Fruit fly (Drosophila melanogaster): ENCODE measurements around the gene Sgs7.

Gene Sgs7

DNA sequence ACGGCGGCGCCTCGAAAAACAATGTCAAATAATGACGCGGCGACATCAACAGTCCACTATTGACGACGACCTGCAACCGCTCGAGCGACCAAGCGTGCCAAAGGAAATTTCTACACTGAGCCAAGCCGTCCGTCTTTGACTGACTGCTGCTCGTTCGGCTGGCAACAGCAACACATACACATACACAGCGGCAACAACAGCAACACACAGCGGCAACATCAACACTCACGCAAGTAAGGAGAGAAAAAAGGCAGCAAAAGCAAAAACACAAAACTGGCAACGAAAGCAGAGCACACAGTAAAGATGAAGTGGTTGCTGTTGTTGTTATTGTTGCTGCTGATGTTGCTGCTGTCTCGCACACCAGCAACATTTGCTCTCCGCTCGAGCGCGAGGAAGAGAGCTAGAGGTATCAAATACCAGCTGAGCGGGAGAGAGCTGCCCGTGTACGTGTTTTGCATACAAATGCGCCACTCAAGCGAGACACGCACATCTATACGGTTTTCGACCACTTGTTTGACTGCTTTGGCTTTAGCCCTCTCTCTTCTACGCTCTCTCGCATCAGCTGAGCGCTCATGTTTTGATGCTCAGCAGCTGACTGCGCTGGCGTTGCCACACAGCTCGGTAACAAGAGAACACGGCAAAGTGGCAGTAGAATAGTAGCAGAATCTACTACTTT is 43.5 kb downstream of the Sgs7 start (continued):
- TF ChIP-seq spab (GFP tag; optimal IDR thresholded peaks at IDR 0.05): peak; percentile 39
- no peak for TF ChIP-seq acj6 (GFP tag; optimal IDR thresholded peaks at IDR 0.05)
- TF ChIP-seq Lpt (GFP tag; optimal IDR thresholded peaks at IDR 0.05): peak; percentile 82
- no peak for TF ChIP-seq Ets21C (GFP tag; optimal IDR thresholded peaks at IDR 0.05)
- no peak for TF ChIP-seq CG4318 (GFP tag; optimal IDR thresholded peaks at IDR 0.05)
- peak; percentile 90 for TF ChIP-seq Eip78C (GFP tag)
- TF ChIP-seq Sox15 (GFP tag; optimal IDR thresholded peaks at IDR 0.05): no peak
- TF ChIP-seq CG11902 (GFP tag; optimal IDR thresholded peaks at IDR 0.05): no peak
- TF ChIP-seq CG8319 (GFP tag; optimal IDR thresholded peaks at IDR 0.05): no peak
- peak; percentile 31 for TF ChIP-seq CG34406 (GFP tag; optimal IDR thresholded peaks at IDR 0.05)
- peak; percentile 75 for TF ChIP-seq CG9139 (GFP tag; optimal IDR thresholded peaks at IDR 0.05)
- TF ChIP-seq CG3032 (tag; optimal IDR thresholded peaks at IDR 0.05): peak; percentile 27
- TF ChIP-seq CG6163 (GFP tag; IDR thresholded peaks at IDR 0.05): peak; percentile 82
- TF ChIP-seq Smox (GFP tag; optimal IDR thresholded peaks at IDR 0.05): no peak
- TF ChIP-seq vri (GFP tag; optimal IDR thresholded peaks at IDR 0.05): peak; percentile 60
- peak; percentile 25 for TF ChIP-seq CG6792 (GFP tag; optimal IDR thresholded peaks at IDR 0.05)
- peak; percentile 81 for TF ChIP-seq svp (GFP tag)
- TF ChIP-seq esn (GFP tag; optimal IDR thresholded peaks at IDR 0.05): peak; percentile 33
- peak; percentile 72 for TF ChIP-seq CG6854 (GFP tag; optimal IDR thresholded peaks at IDR 0.05)
- TF ChIP-seq cyc (GFP tag; optimal IDR thresholded peaks at IDR 0.05): no peak
- TF ChIP-seq CG1621 (tag; optimal IDR thresholded peaks at IDR 0.05): peak; percentile 71
- peak; percentile 25 for TF ChIP-seq CG11762 (GFP tag; optimal IDR thresholded peaks at IDR 0.05; ENCODE audit: insufficient read depth)
- peak; percentile 43 for TF ChIP-seq CG10669 (GFP tag; optimal IDR thresholded peaks at IDR 0.05)
- TF ChIP-seq CG10631 (GFP tag; optimal IDR thresholded peaks at IDR 0.05): no peak

DNA sequence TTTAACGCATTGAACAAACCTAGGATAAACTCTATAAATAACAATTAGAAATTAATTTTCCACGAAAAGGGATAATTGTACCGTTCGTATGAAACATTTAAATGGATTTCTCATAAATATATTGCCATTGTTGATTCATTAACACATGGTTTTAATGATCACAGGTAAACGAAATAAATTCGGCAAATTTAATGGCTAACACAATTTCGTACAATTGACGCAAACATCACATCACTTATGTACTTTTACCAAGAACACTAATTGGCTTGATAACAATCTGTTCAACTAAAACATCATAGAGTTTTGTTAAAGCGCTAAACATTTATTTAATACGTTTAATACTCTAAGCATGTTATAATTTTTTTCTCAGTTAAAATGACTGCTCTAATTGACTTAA is 44.0 kb downstream of the Sgs7 start:
- TF ChIP-seq salr (GFP tag; optimal IDR thresholded peaks at IDR 0.05) (no peak), Eip78C (GFP tag) (no peak), ss (GFP tag; optimal IDR thresholded peaks at IDR 0.05) (no peak), CG10669 (GFP tag; optimal IDR thresholded peaks at IDR 0.05) (no peak)

DNA sequence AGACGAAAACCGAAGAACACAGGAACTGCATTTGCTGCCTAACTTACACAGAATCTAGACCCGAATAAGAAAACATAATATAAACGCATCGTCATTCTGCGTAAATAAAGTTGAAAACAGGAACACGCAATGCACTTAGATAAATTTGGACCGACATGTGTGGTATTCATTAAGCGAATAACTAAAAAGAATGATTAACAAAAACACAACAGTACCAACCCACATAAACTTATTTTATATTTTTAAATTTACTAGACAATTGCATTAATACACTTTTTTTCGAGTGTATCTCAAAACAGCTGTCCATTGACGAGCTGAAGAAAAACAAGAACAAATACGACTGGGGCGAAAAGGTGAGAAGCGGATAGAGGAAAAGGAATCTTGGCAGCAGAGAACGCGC is 44.7 kb downstream of the Sgs7 start:
- TF ChIP-seq cyc (GFP tag; optimal IDR thresholded peaks at IDR 0.05): peak; percentile 53
- TF ChIP-seq CG31627 (GFP tag; optimal IDR thresholded peaks at IDR 0.05): peak; percentile 70
- TF ChIP-seq CG6808 (GFP tag; optimal IDR thresholded peaks at IDR 0.05): peak; percentile 45
- peak; percentile 65 for TF ChIP-seq CG11294 (GFP tag; IDR thresholded peaks at IDR 0.05)
- peak; percentile 61 for TF ChIP-seq CG3032 (tag; optimal IDR thresholded peaks at IDR 0.05)
- peak; percentile 69 for TF ChIP-seq Hr4 (GFP tag; optimal IDR thresholded peaks at IDR 0.05)
- TF ChIP-seq ss (GFP tag; optimal IDR thresholded peaks at IDR 0.05): peak; percentile 72 to 73
- TF ChIP-seq CG10669 (GFP tag; optimal IDR thresholded peaks at IDR 0.05): peak; percentile 78
- TF ChIP-seq dac (GFP tag; optimal IDR thresholded peaks at IDR 0.05): peak; percentile 21
- TF ChIP-seq Smox (GFP tag; optimal IDR thresholded peaks at IDR 0.05): peak; percentile 66
- peak; percentile 13 to 57 for TF ChIP-seq salr (GFP tag; optimal IDR thresholded peaks at IDR 0.05)
- peak; percentile 69 for TF ChIP-seq Met (GFP tag; optimal IDR thresholded peaks at IDR 0.05)
- no peak for TF ChIP-seq Hr38 (GFP tag; optimal IDR thresholded peaks at IDR 0.05)
- peak; percentile 42 for TF ChIP-seq CG6792 (GFP tag; optimal IDR thresholded peaks at IDR 0.05)
- TF ChIP-seq OdsH (GFP tag; optimal IDR thresholded peaks at IDR 0.05): peak; percentile 61
- no peak for TF ChIP-seq fd85E (GFP tag; optimal IDR thresholded peaks at IDR 0.05)
- peak; percentile 70 for TF ChIP-seq Ets96B (tag; optimal IDR thresholded peaks at IDR 0.05)
- TF ChIP-seq acj6 (GFP tag; optimal IDR thresholded peaks at IDR 0.05): peak; percentile 68
- peak; percentile 1 for TF ChIP-seq CG11902 (GFP tag; optimal IDR thresholded peaks at IDR 0.05)
- peak; percentile 71 for TF ChIP-seq Eip75B (GFP tag; optimal IDR thresholded peaks at IDR 0.05)
- TF ChIP-seq CG9139 (GFP tag; optimal IDR thresholded peaks at IDR 0.05): peak; percentile 35
- peak; percentile 69 for TF ChIP-seq topi (GFP tag; optimal IDR thresholded peaks at IDR 0.05)
- TF ChIP-seq Blimp-1 (GFP tag; optimal IDR thresholded peaks at IDR 0.05): no peak
- TF ChIP-seq fkh (GFP tag; optimal IDR thresholded peaks at IDR 0.05): peak; percentile 54
- peak; percentile 29 for TF ChIP-seq Sox15 (GFP tag; optimal IDR thresholded peaks at IDR 0.05)
- peak; percentile 67 for TF ChIP-seq esn (GFP tag; optimal IDR thresholded peaks at IDR 0.05)
- peak; percentile 35 for TF ChIP-seq CG11762 (GFP tag; optimal IDR thresholded peaks at IDR 0.05; ENCODE audit: insufficient read depth)
- TF ChIP-seq Sox14 (GFP tag; optimal IDR thresholded peaks at IDR 0.05): peak; percentile 51
- TF ChIP-seq Ets21C (GFP tag; optimal IDR thresholded peaks at IDR 0.05): peak; percentile 25
- peak; percentile 62 for TF ChIP-seq pdm3 (GFP tag; optimal IDR thresholded peaks at IDR 0.05)
- TF ChIP-seq CG1621 (tag; optimal IDR thresholded peaks at IDR 0.05): peak; percentile 47
- peak; percentile 61 for TF ChIP-seq achi (GFP tag; optimal IDR thresholded peaks at IDR 0.05)
- peak; percentile 85 for TF ChIP-seq eg (GFP tag; IDR thresholded peaks at IDR 0.05)
- TF ChIP-seq CG32006 (GFP tag; optimal IDR thresholded peaks at IDR 0.05): peak; percentile 76
